5 worm cellular contexts compared by ENCODE assay signal in the genomic region with DNA sequence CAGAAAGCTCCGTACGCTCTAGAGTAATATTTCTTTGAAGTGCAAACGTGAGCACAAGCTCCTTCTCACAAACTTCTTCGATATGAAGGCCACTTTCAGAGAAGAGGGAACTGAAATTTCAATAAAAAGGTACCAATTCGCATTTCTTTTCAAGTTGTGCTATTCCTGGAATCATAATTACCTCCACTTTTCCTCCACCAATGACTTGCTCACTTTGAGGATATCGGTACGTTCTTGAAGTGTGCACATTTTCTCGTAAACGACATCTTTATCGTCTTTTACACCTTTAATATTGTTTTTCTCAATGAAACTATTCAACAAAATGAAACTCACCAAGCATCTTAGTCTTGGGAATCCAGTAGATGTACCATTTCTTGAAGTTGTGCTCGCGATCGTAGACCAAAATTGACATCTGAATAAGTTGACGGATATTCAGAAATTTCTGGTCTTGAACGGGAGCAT.
TF ChIP-seq lines count a peak whose summit lies in the region.

Gene scb-1, minus strand, starts transcription at position 412 of the 462 bp plus-strand sequence.

TF ChIP-seq in whole organism, L1 larva, 84 proteins besides CTCF, POLR2A, EP300 and RAD21 (continues in another document):
- TF ChIP-seq nhr-85 (tag; lab: Kevin White, UChicago) (peak; percentile 32), tlp-1 (tag; optimal IDR thresholded peaks at IDR 0.05; lab: Kevin White, UChicago) (no peak), skn-1 (tag; optimal IDR thresholded peaks at IDR 0.05; lab: Kevin White, UChicago) (no peak), nhr-71 (tag; optimal IDR thresholded peaks at IDR 0.05; lab: Kevin White, UChicago) (peak; percentile 20), efl-1 (optimal IDR thresholded peaks at IDR 0.05; lab: Kevin White, UChicago) (no peak), efl-1 (GFP tag; optimal IDR thresholded peaks at IDR 0.05 in 1 of 2; lab: Kevin White, UChicago) (peak in 1 of 2 experiments; percentile 28), ets-5 (GFP tag; IDR thresholded peaks at IDR 0.05; lab: Robert Waterston, UW) (no peak), ama-1 (optimal IDR thresholded peaks at IDR 0.05; lab: Kevin White, UChicago) (peak; percentile 87), lir-3 (tag; optimal IDR thresholded peaks at IDR 0.05; lab: Kevin White, UChicago; ENCODE audit: poor library complexity) (no peak), lin-35 (GFP tag; optimal IDR thresholded peaks at IDR 0.05; lab: Kevin White, UChicago) (no peak), snu-23 (GFP tag; optimal IDR thresholded peaks at IDR 0.05; lab: Kevin White, UChicago) (no peak), xbp-1 (tag; optimal IDR thresholded peaks at IDR 0.05; lab: Kevin White, UChicago) (no peak), alr-1 (tag; optimal IDR thresholded peaks at IDR 0.05; lab: Kevin White, UChicago; ENCODE audit: borderline replicate concordance) (no peak), lin-14 (GFP tag; optimal IDR thresholded peaks at IDR 0.05; lab: Kevin White, UChicago) (no peak), nhr-90 (tag; optimal IDR thresholded peaks at IDR 0.05; lab: Kevin White, UChicago; ENCODE audit: poor library complexity) (peak; percentile 9), hlh-4 (tag; optimal IDR thresholded peaks at IDR 0.05; lab: Kevin White, UChicago) (no peak), nhr-76 (tag; optimal IDR thresholded peaks at IDR 0.05; lab: Kevin White, UChicago) (no peak)

TF ChIP-seq in whole organism, L2 larva, 48 proteins besides CTCF, POLR2A, EP300 and RAD21:
- peak; percentile 26 for TF ChIP-seq Y55F3AM.14 (GFP tag; optimal IDR thresholded peaks at IDR 0.05; lab: Kevin White, UChicago)
- peak; percentile 2 for TF ChIP-seq nhr-129 (tag; optimal IDR thresholded peaks at IDR 0.05; lab: Kevin White, UChicago)
- TF ChIP-seq nhr-12 (tag; optimal IDR thresholded peaks at IDR 0.05; lab: Kevin White, UChicago), result no peak
- peak; percentile 8 for TF ChIP-seq nhr-25 (tag; optimal IDR thresholded peaks at IDR 0.05; lab: Kevin White, UChicago)
- TF ChIP-seq nhr-6 (tag; optimal IDR thresholded peaks at IDR 0.05; lab: Kevin White, UChicago), result no peak

TF ChIP-seq in whole organism, L3 larva, 47 proteins besides CTCF, POLR2A, EP300 and RAD21:
- TF ChIP-seq ama-1 (optimal IDR thresholded peaks at IDR 0.05; lab: Kevin White, UChicago) (peak; percentile 54), nhr-28 (tag; optimal IDR thresholded peaks at IDR 0.05; lab: Kevin White, UChicago) (no peak), nhr-11 (tag; optimal IDR thresholded peaks at IDR 0.05; lab: Kevin White, UChicago) (no peak)

TF ChIP-seq in whole organism, L4 larva, 104 proteins besides CTCF, POLR2A, EP300 and RAD21 (continues in another document):
- TF ChIP-seq duxl-1 (tag; optimal IDR thresholded peaks at IDR 0.05; lab: Kevin White, UChicago; ENCODE audit: poor library complexity), result no peak
- TF ChIP-seq Y5F2A.4 (GFP tag; optimal IDR thresholded peaks at IDR 0.05; lab: Kevin White, UChicago), result no peak
- no peak for TF ChIP-seq ceh-20 (GFP tag; IDR thresholded peaks at IDR 0.05; lab: Robert Waterston, UW)
- TF ChIP-seq lin-38 (GFP tag; IDR thresholded peaks at IDR 0.05; lab: Robert Waterston, UW), result 0 out of 2 replicates have a peak, but pooled peaks have one; percentile 5
- TF ChIP-seq R02D3.7 (tag; optimal IDR thresholded peaks at IDR 0.05; lab: Kevin White, UChicago), result no peak
- no peak for TF ChIP-seq T20F7.1 (GFP tag; optimal IDR thresholded peaks at IDR 0.05; lab: Kevin White, UChicago)
- 0 out of 2 replicates have a peak, but pooled peaks have one; percentile 20 for TF ChIP-seq mdt-29 (GFP tag; IDR thresholded peaks at IDR 0.05; lab: Robert Waterston, UW)
- peak; percentile 38 for TF ChIP-seq nhr-111 (GFP tag; optimal IDR thresholded peaks at IDR 0.05; lab: Kevin White, UChicago)
- no peak for TF ChIP-seq ces-1 (GFP tag; optimal IDR thresholded peaks at IDR 0.05; lab: Kevin White, UChicago)
- TF ChIP-seq nhr-28 (tag; optimal IDR thresholded peaks at IDR 0.05; lab: Kevin White, UChicago), result no peak
- TF ChIP-seq ctbp-1 (GFP tag; IDR thresholded peaks at IDR 0.05; lab: Robert Waterston, UW), result 0 out of 2 replicates have a peak, but pooled peaks have one; percentile 28
- TF ChIP-seq zip-11 (GFP tag; IDR thresholded peaks at IDR 0.05; lab: Robert Waterston, UW), result no peak
- no peak for TF ChIP-seq spr-1 (tag; optimal IDR thresholded peaks at IDR 0.05; lab: Kevin White, UChicago)
- no peak for TF ChIP-seq Y48G9A.11 (GFP tag; IDR thresholded peaks at IDR 0.05; lab: Robert Waterston, UW)
- no peak for TF ChIP-seq sdz-12 (GFP tag; optimal IDR thresholded peaks at IDR 0.05; lab: Kevin White, UChicago)
- TF ChIP-seq mep-1 (tag; optimal IDR thresholded peaks at IDR 0.05; lab: Kevin White, UChicago), result peak; percentile 0
- TF ChIP-seq pha-4 (GFP tag; IDR thresholded peaks at IDR 0.05; lab: Robert Waterston, UW), result no peak
- TF ChIP-seq pha-4 (tag; optimal IDR thresholded peaks at IDR 0.05; lab: Kevin White, UChicago), result no peak
- TF ChIP-seq hlh-30 (tag; optimal IDR thresholded peaks at IDR 0.05; lab: Kevin White, UChicago; ENCODE audit: insufficient read depth), result no peak
- no peak for TF ChIP-seq D1046.2 (GFP tag; IDR thresholded peaks at IDR 0.05; lab: Robert Waterston, UW)
- no peak for TF ChIP-seq egl-27 (tag; optimal IDR thresholded peaks at IDR 0.05; lab: Kevin White, UChicago)
- no peak for TF ChIP-seq lim-7 (GFP tag; IDR thresholded peaks at IDR 0.05; lab: Robert Waterston, UW)
- no peak for TF ChIP-seq ztf-11 (tag; optimal IDR thresholded peaks at IDR 0.05; lab: Kevin White, UChicago)
- TF ChIP-seq zag-1 (tag; optimal IDR thresholded peaks at IDR 0.05; lab: Kevin White, UChicago), result no peak
- TF ChIP-seq ama-1 (optimal IDR thresholded peaks at IDR 0.05; lab: Kevin White, UChicago), result no peak
- no peak for TF ChIP-seq ceh-28 (tag; optimal IDR thresholded peaks at IDR 0.05; lab: Kevin White, UChicago)
- TF ChIP-seq tag-97 (GFP tag; IDR thresholded peaks at IDR 0.05; lab: Robert Waterston, UW), result no peak
- no peak for TF ChIP-seq gei-8 (GFP tag; optimal IDR thresholded peaks at IDR 0.05; lab: Kevin White, UChicago)
- TF ChIP-seq zip-2 (tag; optimal IDR thresholded peaks at IDR 0.05; lab: Kevin White, UChicago), result peak; percentile 34
- TF ChIP-seq saeg-2 (GFP tag; IDR thresholded peaks at IDR 0.05; lab: Robert Waterston, UW), result no peak
- no peak for TF ChIP-seq nhr-48 (tag; optimal IDR thresholded peaks at IDR 0.05; lab: Kevin White, UChicago)
- TF ChIP-seq lsy-2 (tag; optimal IDR thresholded peaks at IDR 0.05; lab: Kevin White, UChicago), result no peak
- TF ChIP-seq ZK546.5 (tag; optimal IDR thresholded peaks at IDR 0.05; lab: Kevin White, UChicago), result no peak

TF ChIP-seq in whole organism, young adult, 124 proteins besides CTCF, POLR2A, EP300 and RAD21:
- TF ChIP-seq madf-3 (GFP tag; IDR thresholded peaks at IDR 0.05; lab: Robert Waterston, UW), result 0 out of 2 replicates have a peak, but pooled peaks have one; percentile 48
- no peak for TF ChIP-seq ztf-22 (GFP tag; optimal IDR thresholded peaks at IDR 0.05; lab: Kevin White, UChicago)
- TF ChIP-seq pbrm-1 (GFP tag; IDR thresholded peaks at IDR 0.05; lab: Robert Waterston, UW), result peak; percentile 8; the same call in 1 of the 2 replicates
- TF ChIP-seq let-607 (tag; optimal IDR thresholded peaks at IDR 0.05; lab: Kevin White, UChicago), result peak in 1 of 2 experiments; percentile 25
- peak; percentile 16 for TF ChIP-seq snpc-3.4 (tag; optimal IDR thresholded peaks at IDR 0.05; lab: Kevin White, UChicago)
- TF ChIP-seq dpff-1 (tag; optimal IDR thresholded peaks at IDR 0.05; lab: Kevin White, UChicago), result peak; percentile 72
- 0 out of 2 replicates have a peak, but pooled peaks have one; percentile 18 for TF ChIP-seq nfyb-1 (GFP tag; IDR thresholded peaks at IDR 0.05; lab: Robert Waterston, UW)
- peak; percentile 12 for TF ChIP-seq Y53G8AR.9 (GFP tag; conservative IDR thresholded peaks at IDR 0.05; lab: Robert Waterston, UW)
- TF ChIP-seq ZK185.1 (tag; optimal IDR thresholded peaks at IDR 0.05; lab: Kevin White, UChicago; ENCODE audit: poor library complexity, severe bottlenecking), result no peak
- TF ChIP-seq ztf-25 (GFP tag; IDR thresholded peaks at IDR 0.05; lab: Robert Waterston, UW), result 0 out of 2 replicates have a peak, but pooled peaks have one; percentile 27
- peak; percentile 42 for TF ChIP-seq ztf-26 (tag; optimal IDR thresholded peaks at IDR 0.05; lab: Kevin White, UChicago)
- peak; percentile 71 for TF ChIP-seq ama-1 (optimal IDR thresholded peaks at IDR 0.05; lab: Kevin White, UChicago)
- TF ChIP-seq ama-1 (GFP tag; optimal IDR thresholded peaks at IDR 0.05; lab: Kevin White, UChicago), result no peak
- TF ChIP-seq ztf-6 (GFP tag; IDR thresholded peaks at IDR 0.05; lab: Robert Waterston, UW), result no peak
- TF ChIP-seq ets-4 (GFP tag; optimal IDR thresholded peaks at IDR 0.05; lab: Kevin White, UChicago), result no peak
- TF ChIP-seq B0336.3 (GFP tag; IDR thresholded peaks at IDR 0.05; lab: Robert Waterston, UW), result peak; percentile 22; the same call in 1 of the 2 replicates
